Worm (Caenorhabditis elegans) whole organism, young adult: ENCODE results near the gene Y82E9BL.19.
"Not testable (repeated sequence)": the region's sequence is repeated elsewhere in the genome, so short reads cannot be mapped to it uniquely, and the experiment has no call there.

Experiments used
- B0261.1 ChIP-seq: sonication (generic microtip); optimal IDR thresholded peaks from 2 replicates; lab custom pipeline; 2016; ENCODE audit warnings: mild to moderate bottlenecking, missing genetic modification characterization, moderate library complexity, missing compliant biosample characterization
- F39B2.1 ChIP-seq: fragments of 200-800 bp; sonication (Bioruptor generic); IDR thresholded peaks from 2 replicates; pipeline ENCODE4 v1.3.6; 2022; ENCODE audit warnings: missing genetic modification reagents, missing genetic modification characterization, missing compliant biosample characterization
- cebp-2 ChIP-seq: fragments of 200-800 bp; sonication (Bioruptor generic); IDR thresholded peaks from 2 replicates; pipeline ENCODE4 v1.3.6; 2022; ENCODE audit warnings: missing genetic modification characterization, missing compliant biosample characterization
- ceh-91 ChIP-seq: fragments of 200-800 bp; sonication (Bioruptor generic); IDR thresholded peaks from 2 replicates; pipeline ENCODE4 v1.3.6; 2022; ENCODE audit warnings: missing genetic modification reagents, missing genetic modification characterization, missing compliant biosample characterization
- him-1 ChIP-seq: sonication (generic microtip); optimal IDR thresholded peaks from 2 replicates; lab custom pipeline; 2016; ENCODE audit warnings: missing genotype, missing genetic modification reagents, missing genetic modification characterization, missing compliant biosample characterization
- nhr-120 ChIP-seq: fragments of 200-800 bp; sonication (Bioruptor generic); IDR thresholded peaks from 2 replicates; pipeline ENCODE4 v1.3.6; 2022; ENCODE audit warnings: missing genetic modification characterization, missing compliant biosample characterization
- repo-1 ChIP-seq: sonication (generic microtip); optimal IDR thresholded peaks from 2 replicates; lab custom pipeline; 2017; ENCODE audit warnings: mild to moderate bottlenecking, missing genetic modification characterization, missing compliant biosample characterization
- tlf-1 ChIP-seq: fragments of 200-800 bp; sonication (Bioruptor generic); optimal IDR thresholded peaks from 2 replicates; lab custom pipeline; 2018; ENCODE audit warnings: mild to moderate bottlenecking, missing genetic modification characterization, missing compliant biosample characterization
- unc-62 ChIP-seq: fragments of 150-350 bp; optimal IDR thresholded peaks from 2 replicates; lab custom pipeline; 2014; ENCODE audit warnings: missing biosample characterization, missing genetic modification reagents, missing genetic modification characterization
- zfh-2 ChIP-seq: fragments of 200-800 bp; sonication (Bioruptor generic); conservative IDR thresholded peaks from 2 replicates; pipeline ENCODE4 v1.3.6; 2022; ENCODE audit warnings: missing genetic modification reagents, missing genetic modification characterization, missing compliant biosample characterization
- ztf-3 ChIP-seq: fragments of 200-800 bp; sonication (Bioruptor generic); optimal IDR thresholded peaks from 2 replicates; lab custom pipeline; 2018; ENCODE audit warnings: mild to moderate bottlenecking, missing genetic modification characterization, missing compliant biosample characterization

The Y82E9BL.19 gene

DNA sequence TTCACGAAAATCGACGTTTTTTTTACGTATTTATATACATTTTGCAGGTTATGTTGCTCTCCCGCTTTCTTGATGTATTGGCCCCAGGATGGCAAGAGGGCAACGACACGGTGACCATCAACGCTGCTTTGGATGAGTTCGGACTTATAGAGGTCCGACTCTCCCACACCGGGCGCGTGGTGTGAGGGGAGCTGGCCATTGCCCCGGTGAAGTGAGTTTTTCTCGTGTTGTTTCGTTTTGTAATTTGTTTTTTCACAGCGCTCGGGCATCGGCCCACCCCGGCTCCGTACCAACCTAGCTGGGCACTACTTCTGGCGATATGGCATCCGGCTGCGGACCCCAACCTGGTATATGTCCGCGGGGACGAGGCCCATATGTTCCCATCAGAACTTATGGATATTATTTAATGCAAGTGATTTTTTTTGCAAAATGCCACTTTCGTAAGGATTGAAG lies 42.6 kb downstream of the Y82E9BL.19 start, which contains the start of gene Y82E9BR.20:
Gene Y82E9BR.20, plus strand, starts transcription at position 51 of the 453 bp plus-strand sequence.
- TF ChIP-seq zfh-2 (GFP tag; lab: Robert Waterston, UW) (peak; percentile 67), unc-62 (GFP tag; lab: Kevin White, UChicago) (no peak), F39B2.1 (GFP tag; lab: Robert Waterston, UW) (no peak)

DNA sequence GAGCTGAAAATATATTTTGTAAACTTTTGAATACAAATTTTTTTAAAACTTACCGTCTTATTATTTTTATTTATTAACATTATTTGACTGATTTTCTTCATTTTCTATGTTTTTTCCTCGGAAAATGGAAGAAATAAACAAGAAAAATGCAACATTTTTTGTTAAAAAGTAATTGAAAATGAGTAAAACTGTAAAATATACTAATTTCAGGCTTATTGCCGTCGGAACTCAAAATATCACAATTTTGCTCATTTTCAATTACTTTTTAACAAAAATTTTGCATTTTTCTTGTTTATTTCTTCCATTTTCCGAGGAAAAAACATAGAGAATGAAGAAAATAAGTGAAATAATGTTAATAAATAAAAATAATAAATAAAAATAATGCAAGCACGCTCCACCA lies 43.7 kb downstream of the Y82E9BL.19 start, which contains the start of gene Y82E9BR.10:
Gene Y82E9BR.10, minus strand, starts transcription at position 101 of the 400 bp plus-strand sequence.
- TF ChIP-seq ztf-3; B0261.1; ceh-91 (GFP tag; lab: Robert Waterston, UW): not testable (repeated sequence)

DNA sequence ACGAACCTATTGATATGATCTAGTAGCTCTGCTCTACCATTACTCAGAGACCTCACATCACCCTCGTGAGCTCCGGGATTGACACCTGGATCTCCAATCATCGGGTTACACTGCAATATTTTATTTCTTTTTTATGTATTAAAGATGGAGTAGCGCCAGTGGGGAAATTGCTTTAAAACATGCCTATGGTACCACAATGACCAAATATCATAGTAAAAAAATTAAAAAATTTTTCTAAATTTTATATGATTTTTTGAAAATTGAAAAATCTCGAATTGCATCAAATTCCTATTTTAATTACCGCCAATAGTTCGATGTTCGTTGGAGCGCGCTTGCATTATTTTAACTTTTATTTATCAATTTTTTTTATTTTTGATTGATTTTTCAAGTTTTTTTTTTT lies 46.1 kb downstream of the Y82E9BL.19 start, which contains the start of gene pals-40:
Gene pals-40, minus strand, starts transcription at position 101 of the 400 bp plus-strand sequence.
- TF ChIP-seq him-1; nhr-120 (GFP tag; lab: Robert Waterston, UW); tlf-1 (GFP tag; lab: Kevin White, UChicago): not testable (repeated sequence)

DNA sequence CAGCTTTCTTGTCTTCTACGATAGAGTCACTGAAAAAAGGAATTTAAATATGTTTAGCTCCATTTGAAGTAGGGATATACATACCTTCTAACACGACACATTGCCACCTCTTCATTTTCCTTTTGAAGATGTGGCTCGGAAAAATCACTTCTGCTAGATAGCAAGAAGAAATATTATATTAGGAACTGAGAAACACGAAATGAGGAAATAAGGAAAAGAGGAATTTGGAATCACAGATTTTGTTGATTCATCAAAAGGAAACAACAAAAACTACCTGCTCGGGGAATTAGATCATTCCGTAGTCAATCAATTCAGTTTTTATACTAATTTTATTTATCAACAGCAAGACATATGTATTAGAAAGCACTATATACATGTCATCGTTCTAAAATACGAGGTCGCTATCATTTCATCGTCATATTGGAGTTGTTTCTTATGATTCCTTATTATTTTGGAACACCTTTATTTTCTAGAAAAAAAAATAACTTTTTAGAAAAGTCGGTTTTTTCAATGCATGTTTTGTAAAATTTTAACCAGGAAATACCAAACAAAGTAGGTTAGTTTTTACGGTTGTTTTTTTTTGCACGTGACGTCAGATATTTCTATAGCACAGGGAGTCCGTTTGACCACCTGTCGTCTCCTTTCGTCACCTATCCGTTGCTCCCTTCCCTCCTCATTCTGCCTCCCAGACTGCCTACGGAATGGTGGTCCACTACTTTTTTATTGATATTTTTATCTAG lies 48.9 kb downstream of the Y82E9BL.19 start, which contains the start of the genes pals-21 and Y82E9BR.6:
Gene pals-21, minus strand, starts transcription at position 101 of the 740 bp plus-strand sequence.
Gene Y82E9BR.6, plus strand, starts transcription at position 690 of the 740 bp plus-strand sequence.
- TF ChIP-seq repo-1 (tag; lab: Kevin White, UChicago) (no peak), cebp-2 (GFP tag; lab: Robert Waterston, UW) (0 out of 2 replicates have a peak, but pooled peaks have one; percentile 8)
